Worm (Caenorhabditis elegans) whole organism, midembryonic: ENCODE measurements around the gene lips-2.

Experiments
- T22C8.4 ChIP-seq: fragments of 200-800 bp; sonication (Bioruptor generic); IDR thresholded peaks from 2 replicates; pipeline ENCODE4 v1.3.6; 2022; ENCODE audit warnings: missing genetic modification characterization, missing compliant biosample characterization
- flt-1 ChIP-seq: fragments of 200-800 bp; sonication (Bioruptor generic); IDR thresholded peaks from 2 replicates; pipeline ENCODE4 v1.3.6; 2022; ENCODE audit warnings: missing genetic modification characterization, missing compliant biosample characterization
- ref-1 ChIP-seq: fragments of 200-800 bp; sonication (Bioruptor generic); conservative IDR thresholded peaks from 2 replicates; pipeline ENCODE4 v1.3.6; 2022; ENCODE audit warnings: missing genetic modification reagents, missing genetic modification characterization, missing compliant biosample characterization
- tab-1 ChIP-seq: fragments of 200-800 bp; sonication (Bioruptor generic); IDR thresholded peaks from 2 replicates; pipeline ENCODE4 v1.3.6; 2022; ENCODE audit warnings: missing genetic modification characterization, missing compliant biosample characterization
- ztf-23 ChIP-seq: fragments of 200-800 bp; sonication (Bioruptor generic); IDR thresholded peaks from 2 replicates; pipeline ENCODE4 v1.3.6; 2022; ENCODE audit warnings: missing genetic modification reagents, missing genetic modification characterization, missing compliant biosample characterization
- ztf-29 ChIP-seq: fragments of 200-800 bp; sonication (Bioruptor generic); IDR thresholded peaks from 2 replicates; pipeline ENCODE4 v1.3.6; 2022; ENCODE audit warnings: missing genetic modification reagents, missing genetic modification characterization, missing compliant biosample characterization

ce11 chrX:12288254-12288653 is 2.7 kb downstream of the lips-2 start, which contains the start of gene C04B4.5:
- no peak for TF ChIP-seq ref-1 (GFP tag; lab: Robert Waterston, UW)
- TF ChIP-seq ztf-23 = no peak
- no peak for TF ChIP-seq tab-1 (GFP tag; lab: Robert Waterston, UW)
- TF ChIP-seq ztf-29 (GFP tag; lab: Robert Waterston, UW) = no peak
- TF ChIP-seq flt-1 (GFP tag; lab: Robert Waterston, UW) = no peak
- no peak for TF ChIP-seq T22C8.4 (GFP tag; lab: Robert Waterston, UW)
